Worm (Caenorhabditis elegans) whole organism, mixed stage, embryonic: ENCODE measurements around the gene nlp-51.

ENCODE experiments used
- M03D4.4 ChIP-seq: sonication (generic microtip); optimal IDR thresholded peaks from 2 replicates; lab custom pipeline; 2017; ENCODE audit warnings: mild to moderate bottlenecking, missing genetic modification characterization, missing compliant biosample characterization
- bed-3 ChIP-seq: fragments of 200-800 bp; sonication (Bioruptor generic); optimal IDR thresholded peaks from 3 replicates; lab custom pipeline; 2018; ENCODE audit warnings: mild to moderate bottlenecking, missing genetic modification characterization, moderate library complexity, missing compliant biosample characterization
- blmp-1 ChIP-seq: fragments of 150-350 bp; optimal IDR thresholded peaks from 2 replicates; lab custom pipeline; 2014; ENCODE audit warnings: missing biosample characterization, missing genetic modification characterization
- ceh-39 ChIP-seq: fragments of 150-350 bp; optimal IDR thresholded peaks from 2 replicates; lab custom pipeline; 2014; ENCODE audit warnings: missing biosample characterization, missing genetic modification characterization
- ceh-43 ChIP-seq: fragments of 200-800 bp; sonication (Bioruptor generic); optimal IDR thresholded peaks from 2 replicates; lab custom pipeline; 2018; ENCODE audit warnings: mild to moderate bottlenecking, missing genetic modification characterization, moderate library complexity, missing compliant biosample characterization
- ceh-83 ChIP-seq: fragments of 200-800 bp; sonication (Bioruptor generic); optimal IDR thresholded peaks from 2 replicates; lab custom pipeline; 2018; ENCODE audit warnings: mild to moderate bottlenecking, missing genetic modification characterization, missing compliant biosample characterization
- ces-1 ChIP-seq: fragments of 150-350 bp; optimal IDR thresholded peaks from 2 replicates; lab custom pipeline; 2014; ENCODE audit warnings: missing biosample characterization, missing genetic modification reagents, missing genetic modification characterization
- cnd-1 ChIP-seq: fragments of 200-800 bp; sonication (Bioruptor generic); optimal IDR thresholded peaks from 2 replicates; lab custom pipeline; 2018; ENCODE audit warnings: mild to moderate bottlenecking, missing genetic modification characterization, missing compliant biosample characterization
- drap-1 ChIP-seq: fragments of 200-800 bp; sonication (Bioruptor generic); optimal IDR thresholded peaks from 3 replicates; lab custom pipeline; 2018; ENCODE audit warnings: mild to moderate bottlenecking, missing genetic modification characterization, missing compliant biosample characterization
- elt-1 ChIP-seq: sonication (generic microtip); optimal IDR thresholded peaks from 2 replicates; lab custom pipeline; 2017; ENCODE audit warnings: missing genetic modification characterization, mild to moderate bottlenecking, missing compliant biosample characterization, antibody characterized with exemption, moderate library complexity, borderline replicate concordance; ENCODE audit not compliant: insufficient read depth
- elt-3 ChIP-seq: fragments of 150-350 bp; optimal IDR thresholded peaks from 2 replicates; lab custom pipeline; 2014; ENCODE audit warnings: missing biosample characterization, missing genetic modification characterization
- flh-1 ChIP-seq: fragments of 200-800 bp; sonication (Bioruptor generic); optimal IDR thresholded peaks from 2 replicates; lab custom pipeline; 2018; ENCODE audit warnings: mild to moderate bottlenecking, missing genetic modification characterization, moderate library complexity, missing compliant biosample characterization
- ham-2 ChIP-seq: fragments of 200-800 bp; sonication (Bioruptor generic); optimal IDR thresholded peaks from 2 replicates; lab custom pipeline; 2018; ENCODE audit warnings: mild to moderate bottlenecking, missing genetic modification characterization, missing compliant biosample characterization
- hlh-1 ChIP-seq: fragments of 150-350 bp; optimal IDR thresholded peaks from 2 replicates; lab custom pipeline; 2014; ENCODE audit warnings: missing biosample characterization, missing genetic modification reagents, missing genetic modification characterization
- lin-13 ChIP-seq: fragments of 150-350 bp; optimal IDR thresholded peaks from 2 replicates; lab custom pipeline; 2014; ENCODE audit warnings: missing biosample characterization, missing genetic modification characterization
- lin-32 ChIP-seq: fragments of 200-800 bp; sonication (Bioruptor generic); optimal IDR thresholded peaks from 2 replicates; lab custom pipeline; 2018; ENCODE audit warnings: mild to moderate bottlenecking, missing genetic modification characterization, missing compliant biosample characterization
- lsy-2 ChIP-seq: fragments of 150-350 bp; optimal IDR thresholded peaks from 2 replicates; lab custom pipeline; 2014; ENCODE audit warnings: missing biosample characterization, missing genetic modification characterization
- mab-5 ChIP-seq: fragments of 150-350 bp; optimal IDR thresholded peaks from 2 replicates; lab custom pipeline; 2014; ENCODE audit warnings: missing biosample characterization, missing genetic modification characterization
- mep-1 ChIP-seq: fragments of 150-350 bp; optimal IDR thresholded peaks from 2 replicates; lab custom pipeline; 2017; ENCODE audit warnings: missing biosample characterization, missing genetic modification reagents, missing genetic modification characterization, inconsistent platforms
- mls-2 ChIP-seq: sonication (generic microtip); optimal IDR thresholded peaks from 2 replicates; lab custom pipeline; 2016; ENCODE audit warnings: mild to moderate bottlenecking, missing genetic modification characterization, moderate library complexity, missing compliant biosample characterization
- nhr-12 ChIP-seq: fragments of 150-350 bp; optimal IDR thresholded peaks from 2 replicates; lab custom pipeline; 2014; ENCODE audit warnings: missing biosample characterization, missing genetic modification characterization
- nhr-2 ChIP-seq: fragments of 150-350 bp; optimal IDR thresholded peaks from 2 replicates; lab custom pipeline; 2014; ENCODE audit warnings: missing biosample characterization, missing genetic modification characterization
- nhr-237 ChIP-seq: fragments of 150-350 bp; optimal IDR thresholded peaks from 2 replicates; lab custom pipeline; 2014; ENCODE audit warnings: missing biosample characterization, missing genetic modification characterization
- nhr-28 ChIP-seq: fragments of 150-350 bp; optimal IDR thresholded peaks from 2 replicates; lab custom pipeline; 2014; ENCODE audit warnings: missing biosample characterization, missing genetic modification characterization
- nhr-76 ChIP-seq: sonication (generic microtip); optimal IDR thresholded peaks from 2 replicates; lab custom pipeline; 2017; ENCODE audit warnings: missing biosample characterization, missing genetic modification characterization
- pha-4 ChIP-seq: fragments of 150-350 bp; optimal IDR thresholded peaks from 2 replicates; lab custom pipeline; 2018; ENCODE audit warnings: missing biosample characterization, missing genetic modification reagents, missing genetic modification characterization
- sem-2 ChIP-seq: fragments of 200-800 bp; sonication (Bioruptor generic); optimal IDR thresholded peaks from 2 replicates; lab custom pipeline; 2018; ENCODE audit warnings: mild to moderate bottlenecking, missing genetic modification characterization, missing compliant biosample characterization
- snpc-4 ChIP-seq: fragments of 150-350 bp; optimal IDR thresholded peaks from 2 replicates; lab custom pipeline; 2014; ENCODE audit warnings: missing biosample characterization, missing genetic modification characterization
- sptf-1 ChIP-seq: sonication (generic microtip); optimal IDR thresholded peaks from 2 replicates; lab custom pipeline; 2017; ENCODE audit warnings: mild to moderate bottlenecking, missing genetic modification characterization, moderate library complexity, missing compliant biosample characterization
- tbx-8 ChIP-seq: fragments of 200-800 bp; sonication (Bioruptor generic); optimal IDR thresholded peaks from 2 replicates; lab custom pipeline; 2018; ENCODE audit warnings: mild to moderate bottlenecking, missing genetic modification characterization, moderate library complexity, missing compliant biosample characterization
- unc-120 ChIP-seq: sonication (generic microtip); optimal IDR thresholded peaks from 2 replicates; lab custom pipeline; 2017; ENCODE audit warnings: missing genetic modification characterization, missing compliant biosample characterization; ENCODE audit not compliant: poor library complexity, severe bottlenecking
- unc-39 ChIP-seq: fragments of 150-350 bp; optimal IDR thresholded peaks from 2 replicates; lab custom pipeline; 2014; ENCODE audit warnings: missing biosample characterization, missing genetic modification characterization
- unc-62 ChIP-seq: fragments of 150-350 bp; optimal IDR thresholded peaks from 2 replicates; lab custom pipeline; 2014; ENCODE audit warnings: missing biosample characterization, missing genetic modification reagents, missing genetic modification characterization
- zip-8 ChIP-seq: fragments of 150-350 bp; optimal IDR thresholded peaks from 2 replicates; lab custom pipeline; 2014; ENCODE audit warnings: missing biosample characterization, missing genetic modification characterization
- ztf-11 ChIP-seq: fragments of 150-350 bp; optimal IDR thresholded peaks from 2 replicates; lab custom pipeline; 2014; ENCODE audit warnings: missing biosample characterization, missing genetic modification characterization

nlp-51 gene

DNA sequence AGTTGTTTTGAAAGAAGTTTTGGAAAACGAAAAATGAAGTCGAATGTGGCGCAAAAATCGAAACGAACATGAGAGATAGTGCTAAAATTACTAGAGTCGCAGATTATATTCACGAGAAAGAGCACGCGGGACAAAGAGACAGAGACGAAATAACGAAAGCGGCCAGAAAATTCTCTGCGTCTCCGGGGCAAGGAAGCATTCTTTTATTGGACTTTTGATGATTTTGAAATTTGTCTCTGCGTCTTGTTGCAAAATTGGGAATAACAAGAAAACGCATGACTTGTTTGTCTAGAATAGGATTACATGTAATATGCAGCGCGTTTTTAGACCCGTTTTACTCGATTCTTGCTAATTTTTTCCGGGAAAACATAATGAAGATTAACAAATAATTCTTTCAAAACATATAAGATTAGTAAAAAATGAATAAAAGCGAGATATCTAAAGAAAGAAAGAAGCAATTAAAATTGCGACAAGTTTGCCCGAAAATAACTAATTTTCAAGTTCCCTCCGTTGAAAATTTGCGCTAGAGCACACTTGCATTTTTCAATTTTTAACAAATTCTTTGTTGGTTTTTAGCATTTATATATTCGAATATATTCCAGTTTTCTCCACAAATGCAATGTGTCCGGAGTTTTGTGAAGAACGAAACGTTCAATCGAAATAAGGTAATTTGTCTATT lies 28.5 kb upstream of the nlp-51 start, which contains the start of the genes B0491.6 and pigm-1:
B0491.6 (minus strand) TSS at position 466 of the 679 bp plus-strand sequence.
pigm-1 (plus strand) TSS at position 568 of the 679 bp plus-strand sequence.
- TF ChIP-seq nhr-237 (tag; lab: Kevin White, UChicago): peak; percentile 77
- TF ChIP-seq lin-13 (tag; lab: Kevin White, UChicago): no peak
- TF ChIP-seq ham-2 (GFP tag; lab: Kevin White, UChicago): peak; percentile 62
- TF ChIP-seq unc-120 (tag; lab: Kevin White, UChicago): peak; percentile 68
- no peak for TF ChIP-seq snpc-4 (tag; lab: Kevin White, UChicago)
- no peak for TF ChIP-seq elt-3 (tag; lab: Kevin White, UChicago)
- TF ChIP-seq unc-62: no peak
- TF ChIP-seq pha-4 (tag; lab: Kevin White, UChicago): peak; percentile 44
- no peak for TF ChIP-seq sem-2 (GFP tag; lab: Kevin White, UChicago)
- no peak for TF ChIP-seq unc-39 (tag; lab: Kevin White, UChicago)
- peak; percentile 1 for TF ChIP-seq mep-1 (tag; lab: Kevin White, UChicago)
- no peak for TF ChIP-seq lsy-2
- no peak for TF ChIP-seq lin-32 (GFP tag; lab: Kevin White, UChicago)
- TF ChIP-seq mls-2 (tag; lab: Kevin White, UChicago): peak; percentile 17
- no peak for TF ChIP-seq nhr-28 (tag; lab: Kevin White, UChicago)
- TF ChIP-seq nhr-76 (tag; lab: Kevin White, UChicago): no peak
- no peak for TF ChIP-seq ceh-83
- no peak for TF ChIP-seq nhr-12 (tag; lab: Kevin White, UChicago)
- no peak for TF ChIP-seq hlh-1 (tag; lab: Kevin White, UChicago)
- TF ChIP-seq ces-1 (GFP tag; lab: Kevin White, UChicago): peak; percentile 91

ce11 chrII:11345570-11346029 lies 26.1 kb upstream of the nlp-51 start, which contains the start of gene nduf-11:
TSS of gene nduf-11 (minus strand) at chrII:11345620.
- TF ChIP-seq cnd-1 (tag; lab: Kevin White, UChicago): no peak
- no peak for TF ChIP-seq ztf-11 (tag; lab: Kevin White, UChicago)
- TF ChIP-seq flh-1 (GFP tag; lab: Kevin White, UChicago): no peak
- TF ChIP-seq lin-32 (GFP tag; lab: Kevin White, UChicago): no peak
- TF ChIP-seq lsy-2: peak; percentile 86
- TF ChIP-seq tbx-8 (GFP tag; lab: Kevin White, UChicago): no peak
- no peak for TF ChIP-seq sem-2 (GFP tag; lab: Kevin White, UChicago)
- TF ChIP-seq hlh-1 (tag; lab: Kevin White, UChicago): peak; percentile 42
- TF ChIP-seq nhr-28 (tag; lab: Kevin White, UChicago): no peak
- no peak for TF ChIP-seq blmp-1 (tag; lab: Kevin White, UChicago)
- no peak for TF ChIP-seq ham-2 (GFP tag; lab: Kevin White, UChicago)
- TF ChIP-seq mep-1 (tag; lab: Kevin White, UChicago): peak; percentile 86
- TF ChIP-seq nhr-2 (tag; lab: Kevin White, UChicago): no peak
- peak; percentile 10 for TF ChIP-seq bed-3 (GFP tag; lab: Kevin White, UChicago)
- TF ChIP-seq ceh-39 (tag; lab: Kevin White, UChicago): no peak
- no peak for TF ChIP-seq snpc-4 (tag; lab: Kevin White, UChicago)
- TF ChIP-seq pha-4 (tag; lab: Kevin White, UChicago): peak; percentile 64
- peak; percentile 3 for TF ChIP-seq unc-62
- TF ChIP-seq elt-1: no peak
- TF ChIP-seq ces-1 (GFP tag; lab: Kevin White, UChicago): peak; percentile 63
- TF ChIP-seq unc-120 (tag; lab: Kevin White, UChicago): peak; percentile 15
- peak; percentile 78 for TF ChIP-seq sptf-1 (tag; lab: Kevin White, UChicago)
- TF ChIP-seq nhr-76 (tag; lab: Kevin White, UChicago): no peak
- TF ChIP-seq ceh-83: no peak
- peak; percentile 36 for TF ChIP-seq mls-2 (tag; lab: Kevin White, UChicago)
- TF ChIP-seq lin-13 (tag; lab: Kevin White, UChicago): peak; percentile 62
- no peak for TF ChIP-seq nhr-12 (tag; lab: Kevin White, UChicago)
- no peak for TF ChIP-seq elt-3 (tag; lab: Kevin White, UChicago)
- no peak for TF ChIP-seq zip-8 (tag; lab: Kevin White, UChicago)
- no peak for TF ChIP-seq unc-39 (tag; lab: Kevin White, UChicago)
- peak; percentile 78 for TF ChIP-seq nhr-237 (tag; lab: Kevin White, UChicago)
- peak; percentile 77 for TF ChIP-seq M03D4.4 (tag; lab: Kevin White, UChicago)
- no peak for TF ChIP-seq drap-1 (GFP tag; lab: Kevin White, UChicago)
- TF ChIP-seq ceh-43 (GFP tag; lab: Kevin White, UChicago): peak; percentile 70
- no peak for TF ChIP-seq mab-5 (tag; lab: Kevin White, UChicago)
